Fruit fly (Drosophila melanogaster) whole organism, adult: Measurements from ENCODE around the gene CG44142.

Experiments used
- CG11617 ChIP-seq: fragments of 200-800 bp; sonication (Bioruptor generic); optimal IDR thresholded peaks from 2 replicates; lab custom pipeline; 2017; ENCODE audit warnings: mild to moderate bottlenecking, missing biosample characterization, missing genetic modification reagents, missing genetic modification characterization
- CG12768 ChIP-seq: fragments of 200-800 bp; sonication (Bioruptor generic); optimal IDR thresholded peaks from 2 replicates; lab custom pipeline; 2017; ENCODE audit warnings: missing biosample characterization, missing genetic modification characterization, mild to moderate bottlenecking, moderate library complexity, missing genetic modification reagents
- CG14711 ChIP-seq: fragments of 200-800 bp; sonication (Bioruptor generic); optimal IDR thresholded peaks from 2 replicates; lab custom pipeline; 2018; ENCODE audit warnings: missing biosample characterization, mild to moderate bottlenecking, missing genetic modification characterization, moderate library complexity
- CG1620 ChIP-seq: fragments of 200-800 bp; sonication (Bioruptor generic); optimal IDR thresholded peaks from 2 replicates; lab custom pipeline; 2016; ENCODE audit warnings: missing biosample characterization, missing genetic modification characterization
- CG33017 ChIP-seq: fragments of 200-800 bp; sonication (Bioruptor generic); optimal IDR thresholded peaks from 2 replicates; lab custom pipeline; 2018; ENCODE audit warnings: missing biosample characterization, mild to moderate bottlenecking, missing genetic modification characterization, moderate library complexity
- CG5204 ChIP-seq: fragments of 200-800 bp; sonication (Bioruptor generic); optimal IDR thresholded peaks from 2 replicates; lab custom pipeline; 2016; ENCODE audit warnings: missing biosample characterization, missing genetic modification characterization
- CG7045 ChIP-seq: fragments of 200-800 bp; sonication (Bioruptor generic); optimal IDR thresholded peaks from 2 replicates; lab custom pipeline; 2017; ENCODE audit warnings: missing biosample characterization, mild to moderate bottlenecking, missing genetic modification characterization
- CG7101 ChIP-seq: fragments of 200-800 bp; sonication (Bioruptor generic); optimal IDR thresholded peaks from 2 replicates; lab custom pipeline; 2018; ENCODE audit warnings: missing biosample characterization, mild to moderate bottlenecking, missing genetic modification characterization, moderate library complexity
- Clk ChIP-seq: fragments of 200-800 bp; sonication (Bioruptor generic); optimal IDR thresholded peaks from 2 replicates; lab custom pipeline; 2017; ENCODE audit warnings: missing biosample characterization, missing genetic modification characterization
- Crg-1 ChIP-seq: fragments of 200-800 bp; sonication (Bioruptor generic); optimal IDR thresholded peaks from 2 replicates; lab custom pipeline; 2016; ENCODE audit warnings: missing biosample characterization, missing genetic modification characterization
- Hr96 ChIP-seq: fragments of 200-800 bp; sonication (Bioruptor generic); optimal IDR thresholded peaks from 2 replicates; lab custom pipeline; 2016; ENCODE audit warnings: missing biosample characterization, missing genetic modification characterization
- Mnt ChIP-seq: fragments of 200-800 bp; sonication (Bioruptor generic); optimal IDR thresholded peaks from 2 replicates; lab custom pipeline; 2016; ENCODE audit warnings: missing biosample characterization, mild to moderate bottlenecking, missing genetic modification characterization
- bab1 ChIP-seq: fragments of 200-800 bp; sonication (Bioruptor generic); optimal IDR thresholded peaks from 3 replicates; lab custom pipeline; 2019; ENCODE audit warnings: missing biosample characterization, mild to moderate bottlenecking, missing genetic modification characterization, moderate library complexity
- cic ChIP-seq: fragments of 200-800 bp; sonication (Bioruptor generic); optimal IDR thresholded peaks from 2 replicates; lab custom pipeline; 2017; ENCODE audit warnings: missing biosample characterization, mild to moderate bottlenecking, missing genetic modification characterization, moderate library complexity
- cnc ChIP-seq, 2 experiments: fragments of >200 bp; optimal IDR thresholded peaks; 2 replicates each; lab custom pipeline; 2017
- kay ChIP-seq: fragments of 200-800 bp; sonication (Bioruptor generic); peaks from one replicate; lab custom pipeline; 2016; ENCODE audit warnings: missing biosample characterization, missing genetic modification characterization, borderline replicate concordance
- ovo ChIP-seq: fragments of 200-800 bp; sonication (Bioruptor generic); optimal IDR thresholded peaks from 2 replicates; lab custom pipeline; 2016; ENCODE audit warnings: missing biosample characterization, missing genetic modification characterization
- pad ChIP-seq: fragments of 200-800 bp; sonication (Bioruptor generic); optimal IDR thresholded peaks from 3 replicates; lab custom pipeline; 2017; ENCODE audit warnings: missing biosample characterization, missing genetic modification characterization, mild to moderate bottlenecking, moderate library complexity, missing genetic modification reagents
- tj ChIP-seq: fragments of 200-800 bp; sonication (Bioruptor generic); optimal IDR thresholded peaks from 3 replicates; lab custom pipeline; 2017; ENCODE audit warnings: missing biosample characterization, mild to moderate bottlenecking, missing genetic modification characterization, moderate library complexity
- toe ChIP-seq: fragments of 200-800 bp; sonication (Bioruptor generic); optimal IDR thresholded peaks from 2 replicates; lab custom pipeline; 2016; ENCODE audit warnings: missing biosample characterization, missing genetic modification characterization

The CG44142 gene

DNA sequence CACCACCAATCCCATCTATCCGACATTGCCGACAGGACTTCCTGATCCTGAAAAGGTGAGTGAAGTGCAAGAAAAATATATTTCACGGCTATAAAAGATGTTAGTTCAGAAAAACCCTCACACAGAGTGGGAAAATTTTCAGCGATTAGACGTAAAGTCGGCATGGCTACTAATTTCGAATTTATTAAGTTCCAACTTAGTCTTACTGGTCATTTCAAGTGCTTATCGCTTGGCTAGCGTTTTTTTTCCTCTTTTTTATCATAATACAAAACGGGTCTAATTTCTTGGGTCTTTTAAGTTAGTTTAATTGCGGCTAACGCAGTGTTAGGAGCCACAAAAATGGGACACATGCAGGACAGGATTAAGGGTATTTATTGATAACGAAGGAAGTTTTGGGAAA lies 9.9 kb downstream of the CG44142 start, which contains the start of gene CG43208:
CG43208 (plus strand) TSS at position 301 of the 400 bp plus-strand sequence.
- TF ChIP-seq ovo (GFP tag; lab: Kevin White, UChicago) (no peak), CG14711 (no peak), Clk (no peak)

- no peak for TF ChIP-seq tj (GFP tag; lab: Kevin White, UChicago)
- TF ChIP-seq CG33017 = no peak
- no peak for TF ChIP-seq Hr96 (GFP tag; lab: Kevin White, UChicago)
- TF ChIP-seq cnc (optimal IDR thresholded peaks at IDR 0.05; lab: Kevin White, UChicago) = no peak
- TF ChIP-seq CG5204 (GFP tag; lab: Kevin White, UChicago) = no peak
- no peak for TF ChIP-seq Crg-1
- TF ChIP-seq Mnt (GFP tag; lab: Kevin White, UChicago) = no peak
- no peak for TF ChIP-seq kay
- no peak for TF ChIP-seq Clk
- no peak for TF ChIP-seq CG11617 (GFP tag; lab: Kevin White, UChicago)
- no peak for TF ChIP-seq CG12768 (GFP tag; lab: Kevin White, UChicago)
- no peak for TF ChIP-seq CG7045 (GFP tag; lab: Kevin White, UChicago)
- TF ChIP-seq CG1620 (GFP tag; lab: Kevin White, UChicago) = no peak
- TF ChIP-seq toe (GFP tag; lab: Kevin White, UChicago) = no peak
- TF ChIP-seq cic = no peak
- no peak for TF ChIP-seq bab1
- TF ChIP-seq CG14711 = no peak
- TF ChIP-seq pad (GFP tag; lab: Kevin White, UChicago) = no peak
- TF ChIP-seq CG7101 (tag; lab: Kevin White, UChicago) = no peak
- no peak for TF ChIP-seq ovo (GFP tag; lab: Kevin White, UChicago)
These were observed 10.6 kb downstream of the CG44142 start, which contains the start of gene CG32473 for dm6 chr3R:13302348-13302747. CG32473 (plus strand) TSS chr3R:13302648.

dm6 chr3R:13298114-13298818 lies 14.7 kb downstream of the CG44142 start, which contains the start of gene CG8774:
CG8774 (plus strand) TSS chr3R:13298768.
- TF ChIP-seq CG33017 (no peak), ovo (GFP tag; lab: Kevin White, UChicago) (no peak), kay (peak; percentile 21), pad (GFP tag; lab: Kevin White, UChicago) (no peak), cic (no peak), bab1 (no peak)

- no peak for TF ChIP-seq Mnt (GFP tag; lab: Kevin White, UChicago)
- no peak for TF ChIP-seq cnc (optimal IDR thresholded peaks at IDR 0.05; lab: Kevin White, UChicago)
- no peak for TF ChIP-seq CG7045 (GFP tag; lab: Kevin White, UChicago)
- no peak for TF ChIP-seq CG33017
- no peak for TF ChIP-seq CG5204 (GFP tag; lab: Kevin White, UChicago)
- no peak for TF ChIP-seq CG1620 (GFP tag; lab: Kevin White, UChicago)
- no peak for TF ChIP-seq tj (GFP tag; lab: Kevin White, UChicago)
- TF ChIP-seq bab1 = no peak
- no peak for TF ChIP-seq kay
- TF ChIP-seq pad (GFP tag; lab: Kevin White, UChicago) = no peak
- no peak for TF ChIP-seq toe (GFP tag; lab: Kevin White, UChicago)
- TF ChIP-seq Clk = no peak
- no peak for TF ChIP-seq CG12768 (GFP tag; lab: Kevin White, UChicago)
- TF ChIP-seq Hr96 (GFP tag; lab: Kevin White, UChicago) = no peak
- TF ChIP-seq Crg-1 = no peak
- TF ChIP-seq CG14711 = no peak
- TF ChIP-seq CG7101 (tag; lab: Kevin White, UChicago) = no peak
- TF ChIP-seq cic = no peak
- no peak for TF ChIP-seq ovo (GFP tag; lab: Kevin White, UChicago)
These were observed 18.5 kb downstream of the CG44142 start, which contains the start of gene CG8773 for dm6 chr3R:13294461-13294860. CG8773 (plus strand) TSS chr3R:13294748.

DNA sequence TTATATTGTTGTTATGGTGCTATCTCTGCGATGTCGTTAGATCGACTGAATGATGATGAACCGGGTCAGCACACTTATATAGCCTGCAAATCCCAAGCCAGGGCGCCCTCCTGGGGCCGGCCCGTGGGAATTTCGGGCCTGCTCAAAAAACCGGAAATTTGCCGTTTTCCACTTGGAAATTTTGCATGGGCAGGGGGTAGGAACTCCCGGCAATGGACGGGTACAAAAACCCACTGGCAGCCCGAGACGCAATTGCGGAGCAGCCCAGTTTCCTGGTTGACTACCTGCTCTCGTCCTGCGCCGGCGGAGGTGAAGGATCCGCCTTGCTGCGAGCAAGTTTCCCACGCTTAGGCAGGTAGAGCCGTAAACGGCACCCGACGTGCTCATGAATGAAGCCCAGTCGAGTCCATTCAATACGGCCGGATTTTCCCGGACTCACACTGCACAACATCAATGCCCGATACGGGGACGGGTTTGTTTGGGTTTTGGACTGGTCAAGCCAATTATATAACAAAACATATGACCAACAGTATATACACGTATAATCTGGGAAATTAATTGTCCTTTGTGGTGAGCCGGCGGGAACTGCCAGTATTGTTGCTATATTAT lies 19.7 kb downstream of the CG44142 start, which contains the start of gene wntD:
wntD (minus strand) TSS at position 51 of the 609 bp plus-strand sequence.
- TF ChIP-seq tj (GFP tag; lab: Kevin White, UChicago) = no peak
- TF ChIP-seq toe (GFP tag; lab: Kevin White, UChicago) = no peak

dm6 chr3R:13290329-13290728 lies 22.7 kb downstream of the CG44142 start, which contains the start of gene Osi22:
Osi22 (plus strand) TSS chr3R:13290629.
- no peak for TF ChIP-seq CG33017
- TF ChIP-seq cic = no peak
- no peak for TF ChIP-seq toe (GFP tag; lab: Kevin White, UChicago)
- TF ChIP-seq CG7045 (GFP tag; lab: Kevin White, UChicago) = no peak
- TF ChIP-seq CG5204 (GFP tag; lab: Kevin White, UChicago) = no peak
- TF ChIP-seq CG12768 (GFP tag; lab: Kevin White, UChicago) = no peak
- no peak for TF ChIP-seq pad (GFP tag; lab: Kevin White, UChicago)
- TF ChIP-seq cnc (optimal IDR thresholded peaks at IDR 0.05; lab: Kevin White, UChicago) = no peak
- TF ChIP-seq CG14711 = no peak
